Worm (Caenorhabditis elegans): ENCODE data around the gene Y17G7B.23.

ce11 chrII:12006575-12007098 lies 7.6 kb downstream of the Y17G7B.23 start, which contains the start of gene mcm-2:
- TF ChIP-seq Y5F2A.4 (GFP tag; optimal IDR thresholded peaks at IDR 0.05) (no peak), mdt-29 (GFP tag; IDR thresholded peaks at IDR 0.05) (no peak), lin-39 (tag; optimal IDR thresholded peaks at IDR 0.05) (no peak)

Measured in whole organism, L4 larva.